Worm (Caenorhabditis elegans) whole organism, L4 larva: ENCODE data around the gene Y49F6C.6.
A peak's percentile ranks its signal among the peaks of the same experiment; 100 is the strongest.

Source experiments
- F37D6.2 ChIP-seq: sonication (generic microtip); optimal IDR thresholded peaks from 2 replicates; lab custom pipeline; 2016; ENCODE audit warnings: mild to moderate bottlenecking, missing genetic modification characterization, missing compliant biosample characterization
- R02D3.7 ChIP-seq: fragments of 150-350 bp; sonication (generic microtip); optimal IDR thresholded peaks from 3 replicates; lab custom pipeline; 2014; ENCODE audit warnings: missing biosample characterization, missing genetic modification characterization
- T20F7.1 ChIP-seq: fragments of 200-800 bp; sonication (Bioruptor generic); optimal IDR thresholded peaks from 2 replicates; lab custom pipeline; 2018; ENCODE audit warnings: mild to moderate bottlenecking, missing genetic modification characterization, missing compliant biosample characterization
- T26A8.4 ChIP-seq: fragments of 200-800 bp; sonication (Bioruptor generic); IDR thresholded peaks from 2 replicates; pipeline ENCODE4 v1.3.6; 2022; ENCODE audit warnings: missing genetic modification characterization, missing compliant biosample characterization
- Y48G9A.11 ChIP-seq: fragments of 200-800 bp; sonication (Bioruptor generic); IDR thresholded peaks from 2 replicates; pipeline ENCODE4 v1.3.6; 2022; ENCODE audit warnings: missing genetic modification reagents, missing genetic modification characterization, missing compliant biosample characterization
- aha-1 ChIP-seq: fragments of 150-350 bp; peaks from one replicate; lab custom pipeline; 2014; ENCODE audit warnings: missing biosample characterization, missing genetic modification characterization
- ces-1 ChIP-seq: fragments of 150-350 bp; sonication (generic microtip); optimal IDR thresholded peaks from 4 replicates; lab custom pipeline; 2014; ENCODE audit warnings: missing biosample characterization, missing genetic modification reagents, missing genetic modification characterization
- daf-19 ChIP-seq: fragments of 200-800 bp; sonication (Bioruptor generic); conservative IDR thresholded peaks from 2 replicates; pipeline ENCODE4 v1.3.6; 2022; ENCODE audit warnings: missing genetic modification characterization, missing compliant biosample characterization
- dmd-8 ChIP-seq: fragments of 200-800 bp; sonication (Bioruptor generic); IDR thresholded peaks from 2 replicates; pipeline ENCODE4 v1.3.6; 2022; ENCODE audit warnings: missing genetic modification characterization, missing compliant biosample characterization
- duxl-1 ChIP-seq: sonication (generic microtip); optimal IDR thresholded peaks from 2 replicates; lab custom pipeline; 2016; ENCODE audit warnings: mild to moderate bottlenecking, missing genetic modification characterization, moderate library complexity, missing compliant biosample characterization; ENCODE audit not compliant: poor library complexity
- hif-1 ChIP-seq, 2 experiments: sonication (generic microtip); optimal IDR thresholded peaks; 2 replicates each; lab custom pipeline; 2016 to 2017; ENCODE audit warnings: missing compliant biosample characterization in 2 of 2, missing genetic modification characterization in 2 of 2, missing genetic modification reagents in 2 of 2, missing genotype in 2 of 2, mild to moderate bottlenecking in 1 of 2
- hlh-11 ChIP-seq: fragments of 200-800 bp; sonication (Bioruptor generic); optimal IDR thresholded peaks from 2 replicates; lab custom pipeline; 2018; ENCODE audit warnings: mild to moderate bottlenecking, missing genetic modification characterization, missing compliant biosample characterization
- hmg-1.1 ChIP-seq: fragments of 200-800 bp; sonication (Bioruptor generic); IDR thresholded peaks from 2 replicates; pipeline ENCODE4 v1.3.6; 2022; ENCODE audit warnings: missing genetic modification reagents, missing genetic modification characterization, missing compliant biosample characterization
- lin-13 ChIP-seq: fragments of 150-350 bp; optimal IDR thresholded peaks from 2 replicates; lab custom pipeline; 2014; ENCODE audit warnings: missing biosample characterization, missing genetic modification reagents, missing genetic modification characterization
- lin-15B ChIP-seq: fragments of 150-350 bp; sonication (generic microtip); optimal IDR thresholded peaks from 3 replicates; lab custom pipeline; 2014; ENCODE audit warnings: missing biosample characterization, missing genetic modification characterization
- lin-38 ChIP-seq: fragments of 200-800 bp; sonication (Bioruptor generic); IDR thresholded peaks from 2 replicates; pipeline ENCODE4 v1.3.6; 2022; ENCODE audit warnings: missing genetic modification reagents, missing genetic modification characterization, missing compliant biosample characterization
- lin-39 ChIP-seq: fragments of 150-350 bp; optimal IDR thresholded peaks from 2 replicates; lab custom pipeline; 2014; ENCODE audit warnings: missing biosample characterization, missing genetic modification reagents, missing genetic modification characterization
- lir-3 ChIP-seq: sonication (generic microtip); optimal IDR thresholded peaks from 2 replicates; lab custom pipeline; 2016; ENCODE audit warnings: mild to moderate bottlenecking, missing genetic modification characterization, missing compliant biosample characterization
- lsy-2 ChIP-seq, 2 experiments: fragments of 150-350 bp in 1 of 2; sonication (generic microtip) in 1 of 2; optimal IDR thresholded peaks; 2 replicates each; lab custom pipeline; 2014 to 2017; ENCODE audit warnings: missing biosample characterization in 2 of 2, missing genetic modification characterization in 2 of 2
- mdt-29 ChIP-seq: fragments of 200-800 bp; sonication (Bioruptor generic); IDR thresholded peaks from 2 replicates; pipeline ENCODE4 v1.3.6; 2022; ENCODE audit warnings: missing genetic modification reagents, missing genetic modification characterization, missing compliant biosample characterization
- mxl-2 ChIP-seq: fragments of 200-800 bp; sonication (Bioruptor generic); conservative IDR thresholded peaks from 2 replicates; pipeline ENCODE4 v1.3.6; 2022; ENCODE audit warnings: missing genetic modification reagents, missing genetic modification characterization, missing compliant biosample characterization
- php-3 ChIP-seq: fragments of 200-800 bp; sonication (Bioruptor generic); IDR thresholded peaks from 2 replicates; pipeline ENCODE4 v1.3.6; 2022; ENCODE audit warnings: missing genetic modification reagents, missing genetic modification characterization, missing compliant biosample characterization
- rbr-2 ChIP-seq: sonication (generic microtip); optimal IDR thresholded peaks from 2 replicates; lab custom pipeline; 2016; ENCODE audit warnings: missing genotype, missing genetic modification characterization, missing compliant biosample characterization
- spr-3 ChIP-seq: fragments of 200-800 bp; sonication (Bioruptor generic); optimal IDR thresholded peaks from 2 replicates; lab custom pipeline; 2018; ENCODE audit warnings: mild to moderate bottlenecking, missing genetic modification characterization, missing compliant biosample characterization
- tra-1 ChIP-seq: fragments of 200-800 bp; sonication (Bioruptor generic); IDR thresholded peaks from 2 replicates; pipeline ENCODE4 v1.3.6; 2022; ENCODE audit warnings: missing genetic modification reagents, missing genetic modification characterization, missing compliant biosample characterization
- unc-62 ChIP-seq, 3 experiments: fragments of 150-350 bp in 1 of 3; sonication (generic microtip); optimal IDR thresholded peaks in 2 of 3; peaks in 1 of 3; 1 replicate in 1 of 3; 2 replicates in 2 of 3; lab custom pipeline; 2014 to 2017; ENCODE audit warnings: missing biosample characterization in 3 of 3, missing genetic modification characterization in 3 of 3, missing genetic modification reagents in 3 of 3, missing genotype in 1 of 3
- zfp-3 ChIP-seq: fragments of 200-800 bp; sonication (Bioruptor generic); conservative IDR thresholded peaks from 2 replicates; pipeline ENCODE4 v1.3.6; 2022; ENCODE audit warnings: missing genetic modification reagents, missing genetic modification characterization, missing compliant biosample characterization
- zip-11 ChIP-seq: fragments of 200-800 bp; sonication (Bioruptor generic); IDR thresholded peaks from 2 replicates; pipeline ENCODE4 v1.3.6; 2022; ENCODE audit warnings: missing genetic modification characterization, missing compliant biosample characterization
- ztf-7 ChIP-seq: fragments of 150-350 bp; optimal IDR thresholded peaks from 2 replicates; lab custom pipeline; 2014; ENCODE audit warnings: missing biosample characterization, missing genetic modification characterization

The Y49F6C.6 gene

DNA sequence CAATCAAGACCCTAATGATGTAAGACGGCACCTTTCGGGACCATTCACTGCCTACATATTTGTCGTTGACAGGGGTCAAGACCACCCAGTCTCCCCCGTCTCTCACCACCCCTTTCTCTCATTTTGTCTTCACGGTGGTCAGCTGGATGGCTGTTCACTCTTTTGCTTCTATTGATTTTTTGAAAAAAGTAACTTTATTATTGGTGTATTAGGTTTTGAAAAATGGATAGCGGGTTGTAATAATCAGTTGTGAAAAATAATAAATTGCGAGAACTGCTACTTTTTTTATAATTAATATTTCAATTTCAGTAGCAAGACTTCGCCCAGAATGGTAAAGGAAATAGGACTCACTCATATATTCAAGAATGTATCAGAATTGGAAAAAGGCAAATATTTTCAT lies 9.8 kb upstream of the Y49F6C.6 start, which contains the start of gene bath-9:
Gene bath-9, plus strand, starts transcription at position 301 of the 400 bp plus-strand sequence.
- no peak for TF ChIP-seq tra-1 (GFP tag; lab: Robert Waterston, UW)
- no peak for TF ChIP-seq hmg-1.1 (GFP tag; lab: Robert Waterston, UW)
- TF ChIP-seq lir-3 (tag; lab: Kevin White, UChicago), result no peak
- TF ChIP-seq lin-13 (GFP tag; lab: Kevin White, UChicago), result no peak
- TF ChIP-seq T26A8.4 (GFP tag; lab: Robert Waterston, UW), result no peak
- TF ChIP-seq mxl-2, result no peak
- TF ChIP-seq T20F7.1, result no peak

DNA sequence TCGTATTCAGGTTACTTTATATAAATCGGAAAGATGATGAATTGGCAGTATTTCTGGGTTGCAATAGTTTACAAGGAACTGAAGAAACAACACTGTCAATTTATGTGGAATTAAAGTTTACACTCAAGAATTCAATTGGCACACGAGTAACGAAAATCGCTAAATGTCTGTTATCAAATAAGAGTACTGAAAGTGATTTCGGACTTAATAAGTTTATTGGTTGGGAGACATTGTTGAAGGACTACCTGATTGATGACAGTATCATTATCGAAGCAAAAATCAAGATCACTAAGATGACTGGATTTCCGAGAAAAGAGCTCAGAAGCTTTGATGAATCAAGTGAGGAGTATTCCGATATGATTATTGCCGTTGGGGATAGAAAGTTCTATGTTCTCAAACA lies 8.3 kb upstream of the Y49F6C.6 start:
- TF ChIP-seq daf-19 (GFP tag; lab: Robert Waterston, UW) (no peak), R02D3.7 (no peak), unc-62 (GFP tag; optimal IDR thresholded peaks at IDR 0.05 in 1 of 2; lab: Kevin White, UChicago) (peak in 1 of 2 experiments; percentile 92), unc-62 (tag; optimal IDR thresholded peaks at IDR 0.05; lab: Kevin White, UChicago) (no peak), ces-1 (GFP tag; lab: Kevin White, UChicago) (no peak)

DNA sequence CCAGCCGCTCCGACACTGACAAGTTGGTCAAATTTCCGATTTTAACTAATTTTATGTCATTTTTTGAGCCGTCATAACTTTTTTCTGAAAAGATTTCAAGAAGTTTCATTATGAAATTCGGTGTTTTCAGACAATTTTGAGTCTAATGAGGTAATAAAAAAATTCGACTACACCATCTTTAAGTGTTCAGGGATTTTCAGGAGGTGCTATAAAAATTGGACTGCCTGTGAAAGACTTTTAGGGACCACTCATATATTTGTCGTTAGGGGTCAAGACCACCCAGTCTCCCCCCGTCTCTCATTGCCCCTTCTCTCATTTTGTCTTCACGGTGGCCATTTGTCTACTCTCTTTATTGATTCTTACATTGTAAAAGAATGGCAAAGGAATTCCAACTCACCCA lies 7.8 kb upstream of the Y49F6C.6 start, which contains the start of gene bath-10:
Gene bath-10, plus strand, starts transcription at position 301 of the 400 bp plus-strand sequence.
- TF ChIP-seq Y48G9A.11 (GFP tag; lab: Robert Waterston, UW), result no peak

DNA sequence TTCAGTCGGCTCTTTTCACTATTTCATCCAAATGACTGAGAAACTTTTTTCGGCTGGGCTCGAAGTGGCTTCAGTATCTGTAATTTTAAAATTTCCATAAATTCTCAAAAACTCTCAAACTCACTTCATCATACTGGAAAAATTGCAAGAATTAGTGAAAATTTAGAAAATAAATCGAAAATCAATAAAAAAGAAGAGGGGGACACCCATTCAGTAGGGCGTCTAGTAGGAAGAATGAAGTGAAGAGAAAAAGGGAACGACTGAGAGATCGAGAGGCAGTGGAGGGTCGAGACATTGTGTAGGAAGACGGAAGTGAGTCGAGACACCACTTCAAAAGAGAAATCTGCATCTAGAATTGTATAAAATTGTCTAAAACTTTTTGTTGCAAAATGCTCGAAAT lies 6.9 kb upstream of the Y49F6C.6 start:
- TF ChIP-seq ces-1 (GFP tag; lab: Kevin White, UChicago) (no peak), lin-38 (GFP tag; lab: Robert Waterston, UW) (no peak), dmd-8 (GFP tag; lab: Robert Waterston, UW) (no peak)

DNA sequence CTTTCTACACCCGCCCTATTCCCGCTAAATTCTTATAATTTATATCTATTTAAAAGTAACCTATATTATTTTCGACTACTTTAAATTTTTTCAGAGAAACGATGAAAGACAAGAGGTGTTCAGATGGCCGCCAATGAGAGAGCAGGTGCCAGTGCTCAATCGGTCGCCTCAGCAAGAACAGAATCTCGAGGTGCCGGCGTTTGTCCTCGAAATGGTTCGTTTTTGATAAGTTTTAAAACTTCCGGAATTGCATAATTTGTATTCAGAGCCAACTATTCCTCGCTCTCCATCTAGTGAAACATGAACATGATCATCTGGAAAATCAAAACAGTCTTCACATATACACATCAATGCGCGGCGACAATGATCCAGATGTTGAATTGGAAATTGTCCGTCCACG lies 4.0 kb upstream of the Y49F6C.6 start, which contains the start of gene bath-23:
Gene bath-23, plus strand, starts transcription at position 301 of the 400 bp plus-strand sequence.
- TF ChIP-seq zfp-3 (no peak), lin-39 (tag; lab: Kevin White, UChicago) (no peak), lin-15B (tag; lab: Kevin White, UChicago) (no peak), ces-1 (GFP tag; lab: Kevin White, UChicago) (no peak), php-3 (GFP tag; lab: Robert Waterston, UW) (no peak), lin-38 (GFP tag; lab: Robert Waterston, UW) (no peak)

DNA sequence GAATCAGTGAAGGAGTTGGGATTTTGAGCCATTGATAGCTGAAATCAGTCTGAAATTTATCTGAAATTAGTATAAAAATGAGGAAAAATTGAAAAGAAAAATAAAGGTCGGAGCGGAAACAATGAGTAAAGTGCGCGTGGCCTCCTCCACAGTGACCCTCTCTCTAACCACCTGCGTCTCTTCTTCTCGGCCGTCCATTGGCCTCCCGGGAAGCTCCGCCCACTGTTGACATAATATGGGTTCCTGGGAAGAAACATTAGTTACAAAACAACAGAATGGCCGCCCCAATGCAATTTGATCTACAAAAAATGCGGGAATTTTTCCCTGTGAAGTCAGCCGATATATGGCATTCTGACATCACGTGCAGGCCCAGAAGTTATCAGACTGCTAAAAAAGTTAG lies 3.1 kb upstream of the Y49F6C.6 start, which contains the start of gene Y49F6C.8:
Gene Y49F6C.8, minus strand, starts transcription at position 51 of the 400 bp plus-strand sequence.
- TF ChIP-seq hlh-11 (tag; lab: Kevin White, UChicago) (no peak), duxl-1 (tag; lab: Kevin White, UChicago) (peak; percentile 97)

DNA sequence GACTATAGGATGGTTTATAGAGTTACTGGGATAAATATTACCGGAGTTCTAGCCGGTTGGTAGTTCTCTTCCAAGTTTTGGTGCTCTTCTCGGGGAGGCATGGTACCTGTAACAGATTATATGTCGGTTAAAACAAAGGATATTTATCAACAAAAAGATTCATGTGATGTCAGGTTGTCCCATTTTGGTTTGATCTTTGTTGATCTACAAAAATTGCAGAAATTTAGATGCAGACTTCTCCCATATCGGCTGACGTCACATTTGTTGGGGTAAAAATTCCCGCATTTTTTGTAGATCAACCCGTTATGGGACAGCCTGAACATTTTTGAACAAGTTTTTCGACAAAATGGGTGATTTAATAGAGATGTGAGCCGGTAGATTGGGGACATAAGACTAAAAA lies 1.1 kb upstream of the Y49F6C.6 start, which contains the start of gene Y49F6C.7:
Gene Y49F6C.7, minus strand, starts transcription at position 101 of the 400 bp plus-strand sequence.
- TF ChIP-seq hif-1 (tag; optimal IDR thresholded peaks at IDR 0.05; lab: Kevin White, UChicago) (no peak), ztf-7 (tag; lab: Kevin White, UChicago) (no peak), aha-1 (no peak), mdt-29 (GFP tag; lab: Robert Waterston, UW) (no peak), lsy-2 (tag; optimal IDR thresholded peaks at IDR 0.05; lab: Kevin White, UChicago) (no peak), F37D6.2 (no peak), rbr-2 (tag; lab: Kevin White, UChicago) (no peak), zip-11 (GFP tag; lab: Robert Waterston, UW) (no peak), spr-3 (no peak)
